Fruit fly (Drosophila melanogaster) whole organism, embryonic: ENCODE results near the gene Pif1B.

ENCODE experiments used
- Atf-2 ChIP-seq: fragments of 200-800 bp; sonication (Bioruptor generic); optimal IDR thresholded peaks from 2 replicates; lab custom pipeline; 2016; ENCODE audit warnings: missing biosample characterization, missing genetic modification characterization
- Awh ChIP-seq: fragments of 200-800 bp; sonication (Bioruptor generic); IDR thresholded peaks from 2 replicates; pipeline ENCODE4, ENCODE4 v1.3.6; 2022; ENCODE audit warnings: missing biosample characterization, missing genetic modification characterization
- CG10543 ChIP-seq: fragments of 200-800 bp; sonication (Bioruptor generic); optimal IDR thresholded peaks from 3 replicates; lab custom pipeline; 2017; ENCODE audit warnings: missing biosample characterization, mild to moderate bottlenecking, missing genetic modification characterization, moderate library complexity
- CG11695 ChIP-seq: fragments of 200-800 bp; sonication (Bioruptor generic); IDR thresholded peaks from 3 replicates; pipeline ENCODE4 v1.3.6; 2022; ENCODE audit warnings: missing biosample characterization, missing genetic modification characterization
- CG12155 ChIP-seq: fragments of 200-800 bp; sonication (Bioruptor generic); optimal IDR thresholded peaks from 3 replicates; lab custom pipeline; 2016; ENCODE audit warnings: missing biosample characterization, missing genetic modification characterization
- CG12299 ChIP-seq: fragments of 200-800 bp; sonication (Bioruptor generic); optimal IDR thresholded peaks from 2 replicates; lab custom pipeline; 2018; ENCODE audit warnings: missing biosample characterization, mild to moderate bottlenecking, missing genetic modification characterization
- CG12942 ChIP-seq: fragments of 200-800 bp; sonication (Bioruptor generic); optimal IDR thresholded peaks from 3 replicates; lab custom pipeline; 2016; ENCODE audit warnings: missing biosample characterization, missing genetic modification characterization
- CG13287 ChIP-seq: fragments of 200-800 bp; sonication (Bioruptor generic); IDR thresholded peaks from 2 replicates; pipeline ENCODE4 v1.3.6; 2022; ENCODE audit warnings: missing biosample characterization, missing genetic modification characterization; ENCODE audit not compliant: partially characterized antibody
- CG14860 ChIP-seq: fragments of 200-800 bp; sonication (Bioruptor generic); IDR thresholded peaks from 3 replicates; pipeline ENCODE4 v1.3.6; 2022; ENCODE audit warnings: missing biosample characterization, missing genetic modification characterization; ENCODE audit not compliant: partially characterized antibody
- CG16779 ChIP-seq: fragments of 200-800 bp; sonication (Bioruptor generic); IDR thresholded peaks from 2 replicates; pipeline ENCODE4 v1.3.6; 2022; ENCODE audit warnings: missing biosample characterization, missing genetic modification characterization
- CG17186 ChIP-seq: fragments of 200-800 bp; sonication (Bioruptor generic); optimal IDR thresholded peaks from 3 replicates; lab custom pipeline; 2017; ENCODE audit warnings: missing biosample characterization, missing genetic modification reagents, missing genetic modification characterization
- CG17361 ChIP-seq: fragments of 200-800 bp; sonication (Bioruptor generic); IDR thresholded peaks from 3 replicates; pipeline ENCODE4 v1.3.6; 2022; ENCODE audit warnings: missing biosample characterization, missing genetic modification characterization
- CG30431 ChIP-seq: fragments of 200-800 bp; sonication (Bioruptor generic); optimal IDR thresholded peaks from 2 replicates; lab custom pipeline; 2017; ENCODE audit warnings: missing biosample characterization, missing genetic modification characterization
- CG42726 ChIP-seq: fragments of 200-800 bp; sonication (Bioruptor generic); IDR thresholded peaks from 2 replicates; pipeline ENCODE4 v1.3.6; 2022; ENCODE audit warnings: missing biosample characterization, missing genetic modification characterization; ENCODE audit not compliant: partially characterized antibody
- CG6272 ChIP-seq: fragments of 200-800 bp; sonication (Bioruptor generic); IDR thresholded peaks from 2 replicates; pipeline ENCODE4 v1.3.6; 2022; ENCODE audit warnings: missing biosample characterization, missing genetic modification characterization
- CG6689 ChIP-seq: fragments of 200-800 bp; sonication (Bioruptor generic); IDR thresholded peaks from 2 replicates; pipeline ENCODE4 v1.3.6; 2022; ENCODE audit warnings: missing biosample characterization, missing genetic modification characterization
- CG6854 ChIP-seq: fragments of 200-800 bp; sonication (Bioruptor generic); optimal IDR thresholded peaks from 3 replicates; lab custom pipeline; 2017; ENCODE audit warnings: missing biosample characterization, mild to moderate bottlenecking, missing genetic modification characterization
- CG8281 ChIP-seq: fragments of 200-800 bp; sonication (Bioruptor generic); optimal IDR thresholded peaks from 2 replicates; lab custom pipeline; 2018; ENCODE audit warnings: missing biosample characterization, mild to moderate bottlenecking, missing genetic modification characterization, moderate library complexity
- CG9437 ChIP-seq: fragments of 200-800 bp; sonication (Bioruptor generic); optimal IDR thresholded peaks from 2 replicates; lab custom pipeline; 2018; ENCODE audit warnings: missing biosample characterization, mild to moderate bottlenecking, missing genetic modification characterization
- Dip2 ChIP-seq: fragments of 200-800 bp; sonication (Bioruptor generic); IDR thresholded peaks from 2 replicates; pipeline ENCODE4 v1.3.6; 2022; ENCODE audit warnings: missing biosample characterization, missing genetic modification characterization
- Hmr ChIP-seq: fragments of 200-800 bp; sonication (Bioruptor generic); optimal IDR thresholded peaks from 3 replicates; lab custom pipeline; 2017; ENCODE audit warnings: mild to moderate bottlenecking, missing biosample characterization, missing genetic modification reagents, missing genetic modification characterization
- Hr39 ChIP-seq: fragments of >200 bp; optimal IDR thresholded peaks from 2 replicates; lab custom pipeline; 2017
- Hr78 ChIP-seq, 2 experiments: fragments of 200-800 bp in 1 of 2; fragments of >200 bp in 1 of 2; sonication (Bioruptor generic) in 1 of 2; optimal IDR thresholded peaks; 2 replicates each; lab custom pipeline; 2017 to 2019; ENCODE audit warnings: missing biosample characterization in 2 of 2, missing genetic modification characterization in 2 of 2, mild to moderate bottlenecking in 1 of 2, moderate library complexity in 1 of 2
- Hsf ChIP-seq: fragments of 200-800 bp; sonication (Bioruptor generic); optimal IDR thresholded peaks from 3 replicates; lab custom pipeline; 2016; ENCODE audit warnings: missing biosample characterization, missing genetic modification characterization
- Nf-YB ChIP-seq: fragments of 200-800 bp; sonication (Bioruptor generic); optimal IDR thresholded peaks from 3 replicates; lab custom pipeline; 2019; ENCODE audit warnings: missing biosample characterization, mild to moderate bottlenecking, missing genetic modification characterization, moderate library complexity
- Oli ChIP-seq: fragments of 200-800 bp; sonication (Bioruptor generic); optimal IDR thresholded peaks from 2 replicates; lab custom pipeline; 2018; ENCODE audit warnings: missing biosample characterization, mild to moderate bottlenecking, missing genetic modification characterization, moderate library complexity
- Scr ChIP-seq: fragments of 200-800 bp; sonication (Bioruptor generic); IDR thresholded peaks from 2 replicates; pipeline ENCODE4 v1.3.6; 2022; ENCODE audit warnings: missing biosample characterization, missing genetic modification characterization; ENCODE audit not compliant: partially characterized antibody
- Tbp ChIP-seq: fragments of >200 bp; optimal IDR thresholded peaks from 2 replicates; lab custom pipeline; 2018; ENCODE audit warnings: missing biosample characterization, missing genetic modification characterization
- ab ChIP-seq: fragments of 200-800 bp; sonication (Bioruptor generic); optimal IDR thresholded peaks from 2 replicates; lab custom pipeline; 2016; ENCODE audit warnings: missing biosample characterization, missing genetic modification characterization
- ash1 ChIP-seq: fragments of 200-800 bp; sonication (Bioruptor generic); optimal IDR thresholded peaks from 2 replicates; lab custom pipeline; 2018; ENCODE audit warnings: missing biosample characterization, mild to moderate bottlenecking, missing genetic modification characterization
- chinmo ChIP-seq: fragments of 200-800 bp; sonication (Bioruptor generic); IDR thresholded peaks from 4 replicates; pipeline ENCODE4 v1.3.6; 2022; ENCODE audit warnings: missing biosample characterization, missing genetic modification characterization; ENCODE audit not compliant: partially characterized antibody
- chm ChIP-seq: fragments of 200-800 bp; sonication (Bioruptor generic); IDR thresholded peaks from 2 replicates; pipeline ENCODE4 v1.3.6; 2022; ENCODE audit warnings: missing biosample characterization, missing genetic modification characterization
- dmrt99B ChIP-seq: fragments of 200-800 bp; sonication (Bioruptor generic); optimal IDR thresholded peaks from 2 replicates; lab custom pipeline; 2018; ENCODE audit warnings: missing biosample characterization, mild to moderate bottlenecking, missing genetic modification characterization, moderate library complexity
- dysf ChIP-seq: fragments of 200-800 bp; sonication (Bioruptor generic); IDR thresholded peaks from 3 replicates; pipeline ENCODE4 v1.3.6; 2022; ENCODE audit warnings: missing biosample characterization, missing genetic modification characterization
- ftz-f1 ChIP-seq: fragments of 200-800 bp; sonication (Bioruptor generic); optimal IDR thresholded peaks from 2 replicates; lab custom pipeline; 2016; ENCODE audit warnings: missing biosample characterization, missing genetic modification characterization
- fu2 ChIP-seq: fragments of 200-800 bp; sonication (Bioruptor generic); optimal IDR thresholded peaks from 2 replicates; lab custom pipeline; 2016; ENCODE audit warnings: missing biosample characterization, missing genetic modification characterization
- gsb-n ChIP-seq: fragments of 200-800 bp; sonication (Bioruptor generic); optimal IDR thresholded peaks from 3 replicates; lab custom pipeline; 2018; ENCODE audit warnings: missing biosample characterization, mild to moderate bottlenecking, missing genetic modification characterization
- lov ChIP-seq, 2 experiments: fragments of 200-800 bp in 1 of 2; fragments of >200 bp in 1 of 2; sonication (Bioruptor generic) in 1 of 2; IDR thresholded peaks in 1 of 2; optimal IDR thresholded peaks in 1 of 2; 2 replicates in 1 of 2; 3 replicates in 1 of 2; pipeline versions ENCODE4 v1.3.6 to Lab custom; 2017 to 2022; ENCODE audit warnings: missing biosample characterization in 1 of 2, missing genetic modification characterization in 1 of 2
- odd ChIP-seq: fragments of 200-800 bp; sonication (Bioruptor generic); optimal IDR thresholded peaks from 2 replicates; lab custom pipeline; 2017; ENCODE audit warnings: missing biosample characterization, mild to moderate bottlenecking, missing genetic modification characterization
- otp ChIP-seq: fragments of 200-800 bp; sonication (Bioruptor generic); IDR thresholded peaks from 3 replicates; pipeline ENCODE4, ENCODE4 v1.3.6; 2022; ENCODE audit warnings: missing biosample characterization, missing genetic modification characterization
- pb ChIP-seq: fragments of 200-800 bp; sonication (Bioruptor generic); optimal IDR thresholded peaks from 3 replicates; lab custom pipeline; 2016; ENCODE audit warnings: missing biosample characterization, missing genetic modification characterization
- pita ChIP-seq: fragments of 200-800 bp; sonication (Bioruptor generic); optimal IDR thresholded peaks from 2 replicates; lab custom pipeline; 2017; ENCODE audit warnings: missing biosample characterization, mild to moderate bottlenecking, missing genetic modification characterization
- row ChIP-seq: fragments of 200-800 bp; sonication (Bioruptor generic); IDR thresholded peaks from 3 replicates; pipeline ENCODE4 v1.3.6; 2022; ENCODE audit warnings: missing biosample characterization, missing genetic modification characterization
- sc ChIP-seq, 3 experiments: fragments of >200 bp in 2 of 3; fragments of 200-800 bp in 1 of 3; sonication (Bioruptor generic) in 1 of 3; optimal IDR thresholded peaks; 2 replicates in 2 of 3; 3 replicates in 1 of 3; lab custom pipeline; 2017; ENCODE audit warnings: mild to moderate bottlenecking in 1 of 3, missing biosample characterization in 1 of 3, missing genetic modification characterization in 1 of 3, missing genetic modification reagents in 1 of 3
- sima ChIP-seq: fragments of 200-800 bp; sonication (Bioruptor generic); optimal IDR thresholded peaks from 2 replicates; lab custom pipeline; 2016; ENCODE audit warnings: missing biosample characterization, missing genetic modification characterization
- sug ChIP-seq: fragments of 200-800 bp; optimal IDR thresholded peaks from 2 replicates; lab custom pipeline; 2019; ENCODE audit warnings: missing biosample characterization, mild to moderate bottlenecking, missing genetic modification characterization, moderate library complexity
- tgo ChIP-seq: fragments of 200-800 bp; sonication (Bioruptor generic); IDR thresholded peaks from 3 replicates; pipeline ENCODE4 v1.3.6; 2022; ENCODE audit warnings: missing biosample characterization, missing genetic modification characterization
- tup ChIP-seq: fragments of 200-800 bp; sonication (Bioruptor generic); optimal IDR thresholded peaks from 2 replicates; lab custom pipeline; 2016; ENCODE audit warnings: missing biosample characterization, mild to moderate bottlenecking, missing genetic modification characterization, moderate library complexity
- zfh1 ChIP-seq: fragments of 200-800 bp; sonication (Bioruptor generic); IDR thresholded peaks from 3 replicates; pipeline ENCODE4 v1.3.6; 2022; ENCODE audit warnings: missing biosample characterization, missing genetic modification characterization

Gene Pif1B

dm6 chr3R:8820428-8820912 is 19.5 kb upstream of the Pif1B start, which contains the start of gene aqz (continued):
- TF ChIP-seq sc (optimal IDR thresholded peaks at IDR 0.05; lab: Kevin White, UChicago) (no peak), sc (GFP tag; optimal IDR thresholded peaks at IDR 0.05; lab: Kevin White, UChicago) (peak; percentile 11), Hmr (peak; percentile 85), CG14860 (GFP tag; lab: Robert Waterston, UW) (no peak), Hr39 (lab: Kevin White, UChicago) (no peak), CG9437 (GFP tag; lab: Kevin White, UChicago) (no peak), sug (tag; lab: Kevin White, UChicago) (peak; percentile 80), CG11695 (GFP tag; lab: Robert Waterston, UW) (peak; percentile 52; the same call in 1 of the 3 replicates), Scr (peak; percentile 54), dysf (GFP tag; lab: Robert Waterston, UW) (peak; percentile 59; the same call in 1 of the 3 replicates), CG10543 (GFP tag; lab: Kevin White, UChicago) (peak; percentile 85), tgo (peak; percentile 35; the same call in 2 of the 3 replicates), zfh1 (GFP tag; lab: Robert Waterston, UW) (peak; percentile 72; the same call in 2 of the 3 replicates), CG16779 (GFP tag; lab: Robert Waterston, UW) (peak; percentile 49; the same call in 1 of the 2 replicates), ftz-f1 (GFP tag; lab: Kevin White, UChicago) (peak; percentile 77), sima (GFP tag; lab: Kevin White, UChicago) (no peak), CG12299 (tag; lab: Kevin White, UChicago) (peak; percentile 39), Hr78 (GFP tag; optimal IDR thresholded peaks at IDR 0.05; lab: Kevin White, UChicago) (no peak), row (peak; percentile 73), Awh (GFP tag; lab: Robert Waterston, UW) (peak; percentile 28; the same call in 1 of the 2 replicates), ash1 (peak; percentile 78), CG13287 (GFP tag; lab: Robert Waterston, UW) (peak; percentile 62), dmrt99B (tag; lab: Kevin White, UChicago) (no peak), CG42726 (GFP tag; lab: Robert Waterston, UW) (peak; percentile 80), lov (optimal IDR thresholded peaks at IDR 0.05; lab: Kevin White, UChicago) (no peak), lov (GFP tag; IDR thresholded peaks at IDR 0.05; lab: Robert Waterston, UW) (0 out of 3 replicates have a peak, but pooled peaks have one; percentile 53), fu2 (peak; percentile 58), gsb-n (tag; lab: Kevin White, UChicago) (peak; percentile 59), pita (GFP tag; lab: Kevin White, UChicago) (peak; percentile 93), CG17361 (GFP tag; lab: Robert Waterston, UW) (peak; percentile 52; the same call in 1 of the 3 replicates), CG30431 (GFP tag; lab: Kevin White, UChicago) (peak; percentile 24), Atf-2 (GFP tag; lab: Kevin White, UChicago) (peak; percentile 48), pb (GFP tag; lab: Kevin White, UChicago) (peak; percentile 59), chinmo (GFP tag; lab: Robert Waterston, UW) (peak; percentile 75; the same call in 2 of the 4 replicates), ab (GFP tag; lab: Kevin White, UChicago) (no peak), CG12942 (GFP tag; lab: Kevin White, UChicago) (peak; percentile 28), Oli (tag; lab: Kevin White, UChicago) (no peak), CG6854 (peak; percentile 59), Dip2 (GFP tag; lab: Robert Waterston, UW) (no peak), CG12155 (GFP tag; lab: Kevin White, UChicago) (peak; percentile 8), otp (GFP tag; lab: Robert Waterston, UW) (no peak), CG6272 (peak; percentile 39; the same call in 1 of the 2 replicates), Hsf (GFP tag; lab: Kevin White, UChicago) (peak; percentile 45), Tbp (GFP tag; lab: Kevin White, UChicago) (peak; percentile 72), tup (GFP tag; lab: Kevin White, UChicago) (no peak), odd (GFP tag; lab: Kevin White, UChicago) (no peak), chm (GFP tag; lab: Robert Waterston, UW) (peak; percentile 95), CG17186 (GFP tag; lab: Kevin White, UChicago) (peak; percentile 69), CG8281 (no peak), CG6689 (GFP tag; lab: Robert Waterston, UW) (peak; percentile 35; the same call in 1 of the 2 replicates), Nf-YB (GFP tag; lab: Kevin White, UChicago) (peak; percentile 31)
